Worm (Caenorhabditis elegans) whole organism, L1 larva: Measurements from ENCODE around the gene lec-8.
A peak's percentile ranks its signal among the peaks of the same experiment; 100 is the strongest.

Experiments
- F16B12.6 ChIP-seq: fragments of 150-350 bp; optimal IDR thresholded peaks from 2 replicates; lab custom pipeline; 2014; ENCODE audit warnings: missing biosample characterization, missing genetic modification characterization
- Y116A8C.19 ChIP-seq: sonication (generic microtip); optimal IDR thresholded peaks from 2 replicates; lab custom pipeline; 2016; ENCODE audit warnings: missing compliant biosample characterization, missing genetic modification characterization, borderline replicate concordance
- blmp-1 ChIP-seq: fragments of 150-350 bp; optimal IDR thresholded peaks from 2 replicates; lab custom pipeline; 2014; ENCODE audit warnings: missing biosample characterization, missing genetic modification characterization
- ceh-8 ChIP-seq: fragments of 200-800 bp; sonication (Bioruptor generic); optimal IDR thresholded peaks from 2 replicates; lab custom pipeline; 2018; ENCODE audit warnings: mild to moderate bottlenecking, missing genetic modification characterization, moderate library complexity, missing compliant biosample characterization
- efl-1 ChIP-seq, 4 experiments: fragments of 150-350 bp; optimal IDR thresholded peaks in 3 of 4; peaks in 1 of 4; 1 replicate in 1 of 4; 2 replicates in 3 of 4; lab custom pipeline; 2014; ENCODE audit warnings: missing biosample characterization in 2 of 4, missing genetic modification characterization in 2 of 4, missing genetic modification reagents in 2 of 4
- efl-3 ChIP-seq: fragments of 200-800 bp; sonication (Bioruptor generic); optimal IDR thresholded peaks from 2 replicates; lab custom pipeline; 2018; ENCODE audit warnings: mild to moderate bottlenecking, missing genetic modification characterization, missing compliant biosample characterization
- elt-3 ChIP-seq, 6 experiments: fragments of 150-350 bp in 1 of 6; sonication (generic microtip); optimal IDR thresholded peaks; 2 replicates each; lab custom pipeline; 2017 to 2018; ENCODE audit warnings: missing biosample characterization in 6 of 6, missing genetic modification characterization in 6 of 6, inconsistent platforms in 1 of 6
- ets-5 ChIP-seq: fragments of 200-800 bp; sonication (Bioruptor generic); IDR thresholded peaks from 2 replicates; pipeline ENCODE4 v1.3.6; 2022; ENCODE audit warnings: missing genetic modification characterization, missing compliant biosample characterization
- fkh-10 ChIP-seq: sonication (generic microtip); optimal IDR thresholded peaks from 2 replicates; lab custom pipeline; 2017; ENCODE audit warnings: missing biosample characterization, missing genetic modification reagents, missing genetic modification characterization
- hlh-17 ChIP-seq: fragments of 200-800 bp; sonication (Bioruptor generic); optimal IDR thresholded peaks from 2 replicates; lab custom pipeline; 2018; ENCODE audit warnings: missing genetic modification characterization, mild to moderate bottlenecking, missing compliant biosample characterization, moderate library complexity, borderline replicate concordance
- hpl-2 ChIP-seq: fragments of 150-350 bp; optimal IDR thresholded peaks from 2 replicates; lab custom pipeline; 2014; ENCODE audit warnings: missing biosample characterization, missing genetic modification reagents, missing genetic modification characterization
- lin-13 ChIP-seq: fragments of 150-350 bp; optimal IDR thresholded peaks from 2 replicates; lab custom pipeline; 2014; ENCODE audit warnings: missing biosample characterization, missing genetic modification reagents, missing genetic modification characterization
- lin-14 ChIP-seq: fragments of 200-800 bp; sonication (Bioruptor generic); optimal IDR thresholded peaks from 2 replicates; lab custom pipeline; 2018; ENCODE audit warnings: mild to moderate bottlenecking, missing genetic modification characterization, moderate library complexity, missing compliant biosample characterization
- lin-35 ChIP-seq, 2 experiments: fragments of 150-350 bp; optimal IDR thresholded peaks; 2 replicates each; lab custom pipeline; 2014; ENCODE audit warnings: missing biosample characterization in 2 of 2, missing genetic modification characterization in 2 of 2, missing genetic modification reagents in 2 of 2
- lir-3 ChIP-seq: sonication (generic microtip); optimal IDR thresholded peaks from 2 replicates; lab custom pipeline; 2016; ENCODE audit warnings: mild to moderate bottlenecking, missing genetic modification characterization, moderate library complexity, missing compliant biosample characterization; ENCODE audit not compliant: poor library complexity
- lsy-2 ChIP-seq, 2 experiments: fragments of 150-350 bp; optimal IDR thresholded peaks; 2 replicates each; lab custom pipeline; 2014; ENCODE audit warnings: missing biosample characterization in 2 of 2, missing genetic modification characterization in 2 of 2
- mep-1 ChIP-seq: fragments of 150-350 bp; optimal IDR thresholded peaks from 2 replicates; lab custom pipeline; 2014; ENCODE audit warnings: missing biosample characterization, missing genetic modification characterization
- nhr-20 ChIP-seq: sonication (generic microtip); optimal IDR thresholded peaks from 2 replicates; lab custom pipeline; 2016; ENCODE audit warnings: mild to moderate bottlenecking, missing genetic modification characterization, missing compliant biosample characterization
- nhr-71 ChIP-seq: sonication (generic microtip); optimal IDR thresholded peaks from 2 replicates; lab custom pipeline; 2016; ENCODE audit warnings: mild to moderate bottlenecking, missing genetic modification characterization, moderate library complexity, missing compliant biosample characterization
- nhr-76 ChIP-seq: sonication (generic microtip); optimal IDR thresholded peaks from 2 replicates; lab custom pipeline; 2017; ENCODE audit warnings: missing biosample characterization, missing genetic modification characterization
- nhr-90 ChIP-seq: sonication (generic microtip); optimal IDR thresholded peaks from 2 replicates; lab custom pipeline; 2016; ENCODE audit warnings: mild to moderate bottlenecking, missing genetic modification characterization, missing compliant biosample characterization; ENCODE audit not compliant: poor library complexity
- rnt-1 ChIP-seq: sonication (generic microtip); optimal IDR thresholded peaks from 2 replicates; lab custom pipeline; 2016; ENCODE audit warnings: mild to moderate bottlenecking, missing genetic modification characterization, moderate library complexity, missing compliant biosample characterization
- skn-1 ChIP-seq: fragments of 150-350 bp; optimal IDR thresholded peaks from 2 replicates; lab custom pipeline; 2014; ENCODE audit warnings: missing biosample characterization, missing genetic modification characterization
- snu-23 ChIP-seq: sonication (generic microtip); optimal IDR thresholded peaks from 2 replicates; lab custom pipeline; 2016; ENCODE audit warnings: missing genetic modification characterization, missing compliant biosample characterization
- sox-4 ChIP-seq: sonication (generic microtip); optimal IDR thresholded peaks from 2 replicates; lab custom pipeline; 2016; ENCODE audit warnings: missing genetic modification characterization, missing compliant biosample characterization
- sptf-1 ChIP-seq: fragments of 150-350 bp; optimal IDR thresholded peaks from 2 replicates; lab custom pipeline; 2014; ENCODE audit warnings: missing biosample characterization, missing genetic modification characterization
- sup-37 ChIP-seq: fragments of 200-800 bp; sonication (Bioruptor generic); optimal IDR thresholded peaks from 2 replicates; lab custom pipeline; 2018; ENCODE audit warnings: mild to moderate bottlenecking, missing genetic modification characterization, missing compliant biosample characterization
- unc-30 ChIP-seq: sonication (generic microtip); optimal IDR thresholded peaks from 2 replicates; lab custom pipeline; 2017; ENCODE audit warnings: missing biosample characterization, missing genetic modification characterization
- unc-62 ChIP-seq: fragments of 150-350 bp; optimal IDR thresholded peaks from 2 replicates; lab custom pipeline; 2014; ENCODE audit warnings: missing biosample characterization, missing genetic modification reagents, missing genetic modification characterization
- unc-98 ChIP-seq: fragments of 200-800 bp; sonication (Bioruptor generic); IDR thresholded peaks from 2 replicates; pipeline ENCODE4 v1.3.6; 2022; ENCODE audit warnings: missing genetic modification characterization, missing compliant biosample characterization
- xbp-1 ChIP-seq: sonication (generic microtip); optimal IDR thresholded peaks from 2 replicates; lab custom pipeline; 2016; ENCODE audit warnings: missing genetic modification characterization, missing compliant biosample characterization
- zag-1 ChIP-seq: fragments of 150-350 bp; optimal IDR thresholded peaks from 2 replicates; lab custom pipeline; 2014; ENCODE audit warnings: missing biosample characterization, missing genetic modification characterization
- zip-4 ChIP-seq: fragments of 200-800 bp; sonication (Bioruptor generic); optimal IDR thresholded peaks from 2 replicates; lab custom pipeline; 2018; ENCODE audit warnings: mild to moderate bottlenecking, missing genetic modification characterization, moderate library complexity, missing compliant biosample characterization
- ztf-11 ChIP-seq, 2 experiments: sonication (generic microtip); optimal IDR thresholded peaks; 2 replicates each; lab custom pipeline; 2016 to 2017; ENCODE audit warnings: missing genetic modification characterization in 2 of 2, missing biosample characterization in 1 of 2, missing compliant biosample characterization in 1 of 2
- ztf-4 ChIP-seq: fragments of 150-350 bp; optimal IDR thresholded peaks from 2 replicates; lab custom pipeline; 2014; ENCODE audit warnings: missing biosample characterization, missing genetic modification characterization

lec-8 gene

ce11 chrX:9862916-9863624 lies 12.7 kb downstream of the lec-8 start, which contains the start of the genes gst-36 and R07B1.5 (continued):
- TF ChIP-seq efl-3 (GFP tag; lab: Kevin White, UChicago): no peak
- no peak for TF ChIP-seq Y116A8C.19 (tag; lab: Kevin White, UChicago)
- TF ChIP-seq rnt-1: no peak
- TF ChIP-seq fkh-10 (GFP tag; lab: Kevin White, UChicago): no peak
- peak; percentile 8 for TF ChIP-seq lin-14
- TF ChIP-seq snu-23 (GFP tag; lab: Kevin White, UChicago): peak; percentile 46
- TF ChIP-seq lin-35 (GFP tag; optimal IDR thresholded peaks at IDR 0.05; lab: Kevin White, UChicago): peak in 1 of 2 experiments; percentile 14
- no peak for TF ChIP-seq nhr-76 (tag; lab: Kevin White, UChicago)
- no peak for TF ChIP-seq lir-3 (tag; lab: Kevin White, UChicago)
- no peak for TF ChIP-seq skn-1 (tag; lab: Kevin White, UChicago)
- TF ChIP-seq nhr-20 (tag; lab: Kevin White, UChicago): peak; percentile 31
- no peak for TF ChIP-seq zip-4 (GFP tag; lab: Kevin White, UChicago)

DNA sequence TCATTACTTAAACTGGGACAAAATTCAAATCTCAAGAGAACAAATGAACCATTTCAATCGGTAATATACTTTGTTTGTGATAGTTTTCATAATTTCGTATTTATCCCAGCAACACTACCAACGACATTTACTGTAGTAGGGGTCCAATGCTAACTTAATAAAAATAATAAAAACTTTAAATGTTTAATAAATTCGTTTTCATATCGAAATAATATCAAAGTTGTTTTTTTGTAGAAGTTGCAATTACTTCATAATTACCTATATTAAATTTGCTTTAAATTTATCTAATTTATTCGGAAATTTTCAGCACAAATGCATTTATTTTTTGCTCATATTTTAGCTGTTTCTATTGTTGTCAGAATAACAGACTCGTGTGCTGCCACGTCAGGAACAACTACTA lies 16.0 kb downstream of the lec-8 start, which contains the start of gene R07B1.6:
TSS of gene R07B1.6 (plus strand) at position 301 of the 400 bp plus-strand sequence.
- TF ChIP-seq hlh-17 (GFP tag; lab: Kevin White, UChicago) (no peak), nhr-71 (tag; lab: Kevin White, UChicago) (no peak), unc-30 (tag; lab: Kevin White, UChicago) (no peak), hpl-2 (GFP tag; lab: Kevin White, UChicago) (no peak), lin-13 (GFP tag; lab: Kevin White, UChicago) (no peak), efl-1 (optimal IDR thresholded peaks at IDR 0.05; lab: Kevin White, UChicago) (no peak), efl-1 (GFP tag; optimal IDR thresholded peaks at IDR 0.05 in 1 of 2; lab: Kevin White, UChicago) (no peak), nhr-90 (tag; lab: Kevin White, UChicago) (no peak), ets-5 (no peak), elt-3 (tag; optimal IDR thresholded peaks at IDR 0.05; lab: Kevin White, UChicago) (no peak), blmp-1 (tag; lab: Kevin White, UChicago) (no peak), unc-98 (GFP tag; lab: Robert Waterston, UW) (no peak)

ce11 chrX:9868820-9869219 lies 18.4 kb downstream of the lec-8 start, which contains the start of gene R07B1.7:
Gene R07B1.7 (plus strand): TSS chrX:9869120.
- TF ChIP-seq sptf-1 (tag; lab: Kevin White, UChicago) (no peak), lsy-2 (tag; optimal IDR thresholded peaks at IDR 0.05; lab: Kevin White, UChicago) (no peak)

DNA sequence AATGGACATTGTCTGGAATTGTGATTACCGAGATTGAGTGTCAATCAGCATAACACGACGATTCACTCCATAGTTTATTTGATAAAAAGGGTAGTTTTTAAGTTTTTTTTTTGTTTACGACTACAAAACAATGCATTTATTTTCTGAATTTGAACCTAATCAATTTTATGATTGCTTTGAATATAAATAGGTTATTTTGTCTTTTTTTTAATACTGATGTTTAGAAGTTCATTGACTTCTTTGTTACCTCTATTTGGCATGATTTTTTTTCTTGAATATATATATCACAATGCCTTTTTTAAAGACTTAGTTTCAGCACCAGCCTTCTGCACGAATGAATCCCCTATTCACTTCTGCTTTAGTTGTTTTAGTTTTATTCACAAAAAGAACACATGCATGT lies 19.2 kb downstream of the lec-8 start, which contains the start of gene R07B1.13:
TSS of gene R07B1.13 (plus strand) at position 301 of the 400 bp plus-strand sequence.
- TF ChIP-seq zag-1 (tag; lab: Kevin White, UChicago) (no peak), F16B12.6 (tag; lab: Kevin White, UChicago) (no peak), sox-4 (no peak), ztf-11 (tag; optimal IDR thresholded peaks at IDR 0.05; lab: Kevin White, UChicago) (no peak), unc-62 (GFP tag; lab: Kevin White, UChicago) (no peak), sup-37 (GFP tag; lab: Kevin White, UChicago) (no peak), ets-5 (no peak), ceh-8 (GFP tag; lab: Kevin White, UChicago) (no peak), xbp-1 (tag; lab: Kevin White, UChicago) (no peak), lsy-2 (tag; optimal IDR thresholded peaks at IDR 0.05; lab: Kevin White, UChicago) (no peak), nhr-76 (tag; lab: Kevin White, UChicago) (no peak), unc-30 (tag; lab: Kevin White, UChicago) (no peak), lin-13 (GFP tag; lab: Kevin White, UChicago) (no peak), ztf-4 (tag; lab: Kevin White, UChicago) (no peak), mep-1 (tag; lab: Kevin White, UChicago) (no peak), lir-3 (tag; lab: Kevin White, UChicago) (no peak)
